Fruit fly (Drosophila melanogaster) whole organism, embryonic: ENCODE data around the gene Fibp.
A peak's percentile ranks its signal among the peaks of the same experiment; 100 is the strongest.

ENCODE experiments used
- B-H2 ChIP-seq: fragments of 200-800 bp; sonication (Bioruptor generic); optimal IDR thresholded peaks from 2 replicates; lab custom pipeline; 2018; ENCODE audit warnings: missing biosample characterization, mild to moderate bottlenecking, missing genetic modification characterization
- Bteb2 ChIP-seq: fragments of 200-800 bp; sonication (Bioruptor generic); optimal IDR thresholded peaks from 2 replicates; lab custom pipeline; 2016; ENCODE audit warnings: missing biosample characterization, missing genetic modification characterization
- CG10431 ChIP-seq: fragments of 200-800 bp; sonication (Bioruptor generic); optimal IDR thresholded peaks from 3 replicates; lab custom pipeline; 2018; ENCODE audit warnings: missing biosample characterization, mild to moderate bottlenecking, missing genetic modification characterization
- CG11456 ChIP-seq: fragments of 200-800 bp; sonication (Bioruptor generic); IDR thresholded peaks from 3 replicates; pipeline ENCODE4 v1.3.6; 2022; ENCODE audit warnings: missing biosample characterization, missing genetic modification characterization
- CG12769 ChIP-seq: fragments of 200-800 bp; sonication (Bioruptor generic); optimal IDR thresholded peaks from 2 replicates; lab custom pipeline; 2019; ENCODE audit warnings: missing biosample characterization, mild to moderate bottlenecking, missing genetic modification characterization, moderate library complexity
- CG13894 ChIP-seq: fragments of 200-800 bp; sonication (Bioruptor generic); optimal IDR thresholded peaks from 3 replicates; lab custom pipeline; 2018; ENCODE audit warnings: missing biosample characterization, mild to moderate bottlenecking, missing genetic modification characterization, moderate library complexity
- CG15479 ChIP-seq: fragments of 200-800 bp; sonication (Bioruptor generic); optimal IDR thresholded peaks from 3 replicates; lab custom pipeline; 2019; ENCODE audit warnings: missing biosample characterization, mild to moderate bottlenecking, missing genetic modification characterization, moderate library complexity
- CG15696 ChIP-seq: fragments of 200-800 bp; sonication (Bioruptor generic); optimal IDR thresholded peaks from 2 replicates; lab custom pipeline; 2019; ENCODE audit warnings: missing biosample characterization, mild to moderate bottlenecking, missing genetic modification characterization, moderate library complexity
- CG16813 ChIP-seq: fragments of 200-800 bp; sonication (Bioruptor generic); IDR thresholded peaks from 3 replicates; pipeline ENCODE4 v1.3.6; 2022; ENCODE audit warnings: missing biosample characterization, missing genetic modification characterization; ENCODE audit not compliant: partially characterized antibody
- CG1792 ChIP-seq: fragments of 200-800 bp; sonication (Bioruptor generic); optimal IDR thresholded peaks from 2 replicates; lab custom pipeline; 2016; ENCODE audit warnings: missing biosample characterization, missing genetic modification characterization
- CG18011 ChIP-seq: fragments of 200-800 bp; sonication (Bioruptor generic); optimal IDR thresholded peaks from 2 replicates; lab custom pipeline; 2017; ENCODE audit warnings: missing biosample characterization, missing genetic modification characterization, mild to moderate bottlenecking, moderate library complexity, missing genotype
- CG1832 ChIP-seq: fragments of 200-800 bp; sonication (Bioruptor generic); optimal IDR thresholded peaks from 2 replicates; lab custom pipeline; 2017; ENCODE audit warnings: missing biosample characterization, mild to moderate bottlenecking, missing genetic modification characterization, inconsistent platforms
- CG31365 ChIP-seq: fragments of 200-800 bp; sonication (Bioruptor generic); optimal IDR thresholded peaks from 2 replicates; lab custom pipeline; 2018; ENCODE audit warnings: missing biosample characterization, mild to moderate bottlenecking, missing genetic modification characterization
- CG32767 ChIP-seq: fragments of 200-800 bp; sonication (Bioruptor generic); IDR thresholded peaks from 2 replicates; pipeline ENCODE4 v1.3.6; 2022; ENCODE audit warnings: missing biosample characterization, missing genetic modification characterization
- CG3407 ChIP-seq: fragments of 200-800 bp; sonication (Bioruptor generic); optimal IDR thresholded peaks from 2 replicates; lab custom pipeline; 2018; ENCODE audit warnings: missing biosample characterization, mild to moderate bottlenecking, missing genetic modification characterization
- CG6175 ChIP-seq: fragments of 200-800 bp; sonication (Bioruptor generic); IDR thresholded peaks from 3 replicates; pipeline ENCODE4 v1.3.6; 2022; ENCODE audit warnings: missing biosample characterization, missing genetic modification characterization
- CG6254 ChIP-seq: fragments of 200-800 bp; sonication (Bioruptor generic); optimal IDR thresholded peaks from 3 replicates; lab custom pipeline; 2017; ENCODE audit warnings: mild to moderate bottlenecking, missing biosample characterization, missing genetic modification reagents, missing genetic modification characterization
- CG9932 ChIP-seq: fragments of 200-800 bp; sonication (Bioruptor generic); IDR thresholded peaks from 2 replicates; pipeline ENCODE4 v1.3.6; 2022; ENCODE audit warnings: missing biosample characterization, missing genetic modification characterization
- CHES-1-like ChIP-seq: fragments of 200-800 bp; sonication (Bioruptor generic); optimal IDR thresholded peaks from 2 replicates; lab custom pipeline; 2016; ENCODE audit warnings: missing biosample characterization, missing genetic modification characterization
- Camta ChIP-seq: fragments of 200-800 bp; sonication (Bioruptor generic); optimal IDR thresholded peaks from 2 replicates; lab custom pipeline; 2016; ENCODE audit warnings: missing biosample characterization, missing genetic modification characterization
- Dad ChIP-seq: fragments of 200-800 bp; sonication (Bioruptor generic); optimal IDR thresholded peaks from 3 replicates; lab custom pipeline; 2016; ENCODE audit warnings: missing biosample characterization, missing genetic modification characterization
- Hand ChIP-seq: fragments of 200-800 bp; sonication (Bioruptor generic); optimal IDR thresholded peaks from 2 replicates; lab custom pipeline; 2017; ENCODE audit warnings: mild to moderate bottlenecking, missing biosample characterization, missing genetic modification reagents, missing genetic modification characterization
- HmgZ ChIP-seq: fragments of 200-800 bp; sonication (Bioruptor generic); optimal IDR thresholded peaks from 2 replicates; lab custom pipeline; 2018; ENCODE audit warnings: missing biosample characterization, mild to moderate bottlenecking, missing genetic modification characterization
- Lim3 ChIP-seq: fragments of 200-800 bp; sonication (Bioruptor generic); IDR thresholded peaks from 2 replicates; pipeline ENCODE4 v1.3.6; 2022; ENCODE audit warnings: missing biosample characterization, missing genetic modification characterization
- Mrtf ChIP-seq: fragments of 200-800 bp; sonication (Bioruptor generic); IDR thresholded peaks from 3 replicates; pipeline ENCODE4 v1.3.6; 2022; ENCODE audit warnings: missing biosample characterization, missing genetic modification characterization
- NfI ChIP-seq: fragments of 200-800 bp; sonication (Bioruptor generic); optimal IDR thresholded peaks from 3 replicates; lab custom pipeline; 2018; ENCODE audit warnings: missing biosample characterization, mild to moderate bottlenecking, missing genetic modification characterization, moderate library complexity
- Rfx ChIP-seq: fragments of 200-800 bp; sonication (Bioruptor generic); IDR thresholded peaks from 2 replicates; pipeline ENCODE4 v1.3.6; 2022; ENCODE audit warnings: missing biosample characterization, missing genetic modification characterization
- Sox102F ChIP-seq: fragments of 200-800 bp; sonication (Bioruptor generic); optimal IDR thresholded peaks from 2 replicates; lab custom pipeline; 2018; ENCODE audit warnings: missing biosample characterization, mild to moderate bottlenecking, missing genetic modification characterization, moderate library complexity
- Stat92E ChIP-seq, 3 experiments: fragments of >200 bp in 2 of 3; fragments of 200-800 bp in 1 of 3; sonication (Bioruptor generic) in 1 of 3; optimal IDR thresholded peaks; 2 replicates each; lab custom pipeline; 2017 to 2019; ENCODE audit warnings: missing biosample characterization in 3 of 3, missing genetic modification characterization in 3 of 3, mild to moderate bottlenecking in 1 of 3, moderate library complexity in 1 of 3
- az2 ChIP-seq: fragments of 200-800 bp; sonication (Bioruptor generic); optimal IDR thresholded peaks from 3 replicates; lab custom pipeline; 2016; ENCODE audit warnings: missing biosample characterization, missing genetic modification characterization
- bowl ChIP-seq: fragments of 200-800 bp; sonication (Bioruptor generic); IDR thresholded peaks from 2 replicates; pipeline ENCODE4 v1.3.6; 2022; ENCODE audit warnings: missing biosample characterization, missing genetic modification characterization
- btn ChIP-seq: fragments of 200-800 bp; sonication (Bioruptor generic); optimal IDR thresholded peaks from 2 replicates; lab custom pipeline; 2016; ENCODE audit warnings: missing biosample characterization, missing genetic modification characterization
- cg ChIP-seq: fragments of 200-800 bp; sonication (Bioruptor generic); optimal IDR thresholded peaks from 3 replicates; lab custom pipeline; 2019; ENCODE audit warnings: missing biosample characterization, mild to moderate bottlenecking, missing genetic modification characterization, moderate library complexity
- dati ChIP-seq: fragments of 200-800 bp; sonication (Bioruptor generic); IDR thresholded peaks from 2 replicates; pipeline ENCODE4 v1.3.6; 2022; ENCODE audit warnings: missing biosample characterization, missing genetic modification characterization
- exex ChIP-seq: fragments of 200-800 bp; sonication (Bioruptor generic); optimal IDR thresholded peaks from 4 replicates; lab custom pipeline; 2018; ENCODE audit warnings: missing biosample characterization, mild to moderate bottlenecking, missing genetic modification characterization, moderate library complexity
- gcm ChIP-seq: fragments of 200-800 bp; sonication (Bioruptor generic); optimal IDR thresholded peaks from 2 replicates; lab custom pipeline; 2019; ENCODE audit warnings: missing biosample characterization, mild to moderate bottlenecking, missing genetic modification characterization, moderate library complexity
- grn ChIP-seq: fragments of 200-800 bp; sonication (Bioruptor generic); optimal IDR thresholded peaks from 3 replicates; lab custom pipeline; 2017; ENCODE audit warnings: missing biosample characterization, missing genetic modification characterization
- ind ChIP-seq: fragments of 200-800 bp; sonication (Bioruptor generic); optimal IDR thresholded peaks from 3 replicates; lab custom pipeline; 2016; ENCODE audit warnings: missing biosample characterization, missing genetic modification characterization
- jumu ChIP-seq: fragments of 200-800 bp; sonication (Bioruptor generic); optimal IDR thresholded peaks from 3 replicates; lab custom pipeline; 2016; ENCODE audit warnings: missing biosample characterization, missing genetic modification characterization
- lola ChIP-seq, 3 experiments: fragments of >200 bp in 2 of 3; fragments of 200-800 bp in 1 of 3; sonication (Bioruptor generic) in 1 of 3; optimal IDR thresholded peaks; 2 replicates each; lab custom pipeline; 2017 to 2019; ENCODE audit warnings: missing biosample characterization in 3 of 3, missing genetic modification characterization in 3 of 3, mild to moderate bottlenecking in 1 of 3, moderate library complexity in 1 of 3
- mirr ChIP-seq: fragments of 200-800 bp; sonication (Bioruptor generic); optimal IDR thresholded peaks from 3 replicates; lab custom pipeline; 2018; ENCODE audit warnings: missing biosample characterization, mild to moderate bottlenecking, missing genetic modification characterization
- sd ChIP-seq: fragments of 200-800 bp; sonication (Bioruptor generic); optimal IDR thresholded peaks from 3 replicates; lab custom pipeline; 2018; ENCODE audit warnings: missing biosample characterization, mild to moderate bottlenecking, missing genetic modification characterization, moderate library complexity
- shn ChIP-seq: fragments of 200-800 bp; sonication (Bioruptor generic); optimal IDR thresholded peaks from 3 replicates; lab custom pipeline; 2016; ENCODE audit warnings: missing biosample characterization, missing genetic modification characterization
- sqz ChIP-seq: fragments of 200-800 bp; sonication (Bioruptor generic); optimal IDR thresholded peaks from 3 replicates; lab custom pipeline; 2018; ENCODE audit warnings: missing biosample characterization, mild to moderate bottlenecking, missing genetic modification characterization
- ssp ChIP-seq: fragments of 200-800 bp; sonication (Bioruptor generic); IDR thresholded peaks from 2 replicates; pipeline ENCODE4 v1.3.6; 2022; ENCODE audit warnings: missing biosample characterization, missing genetic modification characterization
- sug ChIP-seq: fragments of 200-800 bp; optimal IDR thresholded peaks from 2 replicates; lab custom pipeline; 2019; ENCODE audit warnings: missing biosample characterization, mild to moderate bottlenecking, missing genetic modification characterization, moderate library complexity
- tap ChIP-seq: fragments of 200-800 bp; optimal IDR thresholded peaks from 3 replicates; lab custom pipeline; 2019; ENCODE audit warnings: missing biosample characterization, mild to moderate bottlenecking, missing genetic modification characterization, moderate library complexity
- tin ChIP-seq: fragments of 200-800 bp; sonication (Bioruptor generic); optimal IDR thresholded peaks from 3 replicates; lab custom pipeline; 2016; ENCODE audit warnings: missing biosample characterization, missing genetic modification characterization
- toy ChIP-seq: fragments of 200-800 bp; sonication (Bioruptor generic); IDR thresholded peaks from 2 replicates; pipeline ENCODE4 v1.3.6; 2022; ENCODE audit warnings: missing biosample characterization, missing genetic modification characterization
- vvl ChIP-seq: fragments of 200-800 bp; sonication (Bioruptor generic); IDR thresholded peaks from 2 replicates; pipeline ENCODE4 v1.3.6; 2022; ENCODE audit warnings: missing biosample characterization, missing genetic modification characterization

The Fibp gene

DNA sequence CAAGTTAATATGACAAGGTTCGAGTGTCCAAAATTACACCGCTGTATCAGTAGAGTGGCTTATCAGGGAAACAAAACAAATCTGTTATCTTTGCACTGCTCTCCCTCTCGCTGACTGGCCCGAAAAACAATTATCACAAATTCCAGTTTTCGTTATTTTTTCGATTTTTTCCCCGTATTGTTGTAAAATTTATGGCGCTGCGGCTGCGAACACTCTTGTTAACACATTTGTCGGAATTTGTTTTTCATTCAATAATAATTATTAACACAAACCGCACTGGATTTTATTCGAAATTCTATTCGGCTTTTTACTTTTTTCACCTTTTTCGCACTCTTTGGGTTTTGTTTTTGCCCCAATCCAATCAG, 27.2 kb downstream of the Fibp start:
- TF ChIP-seq ssp (no peak), dati (GFP tag; lab: Robert Waterston, UW) (no peak), sd (peak; percentile 68), exex (tag; lab: Kevin White, UChicago) (peak; percentile 31)

DNA sequence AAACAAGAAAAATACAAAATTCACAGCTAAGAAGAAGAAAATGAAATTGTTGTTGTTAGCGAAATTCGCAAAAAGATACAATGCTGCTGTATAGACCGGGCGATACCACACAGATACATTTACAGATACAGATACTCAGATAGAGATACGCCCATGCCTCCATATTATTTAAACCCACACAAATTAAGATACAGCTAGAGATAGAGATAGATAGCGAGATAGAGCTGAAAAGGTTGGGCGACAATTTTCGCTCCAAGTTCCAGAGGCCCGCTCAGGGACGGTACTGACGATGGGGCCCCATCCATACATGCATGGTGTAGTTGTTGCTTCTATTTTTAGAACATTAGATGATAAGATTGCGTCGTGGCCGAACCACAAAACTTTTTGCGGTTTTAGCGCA, 30.1 kb downstream of the Fibp start:
- no peak for TF ChIP-seq Hand
- TF ChIP-seq Stat92E (GFP tag; optimal IDR thresholded peaks at IDR 0.05; lab: Kevin White, UChicago) = no peak
- no peak for TF ChIP-seq CG18011 (GFP tag; lab: Kevin White, UChicago)
- peak; percentile 68 for TF ChIP-seq CG13894 (tag; lab: Kevin White, UChicago)
- no peak for TF ChIP-seq tap (tag; lab: Kevin White, UChicago)
- peak; percentile 70 for TF ChIP-seq sug (tag; lab: Kevin White, UChicago)
- no peak for TF ChIP-seq CG10431 (GFP tag; lab: Kevin White, UChicago)
- TF ChIP-seq shn (GFP tag; lab: Kevin White, UChicago) = no peak
- no peak for TF ChIP-seq az2 (GFP tag; lab: Kevin White, UChicago)
- no peak for TF ChIP-seq jumu (GFP tag; lab: Kevin White, UChicago)
- peak; percentile 50 for TF ChIP-seq exex (tag; lab: Kevin White, UChicago)
- no peak for TF ChIP-seq toy (GFP tag; lab: Robert Waterston, UW)
- no peak for TF ChIP-seq CG32767 (GFP tag; lab: Robert Waterston, UW)
- TF ChIP-seq CG15696 (tag; lab: Kevin White, UChicago) = no peak
- peak; percentile 40 for TF ChIP-seq mirr (GFP tag; lab: Kevin White, UChicago)
- no peak for TF ChIP-seq CG9932 (GFP tag; lab: Robert Waterston, UW)
- no peak for TF ChIP-seq CG11456 (GFP tag; lab: Robert Waterston, UW)
- no peak for TF ChIP-seq vvl (GFP tag; lab: Robert Waterston, UW)
- TF ChIP-seq ind (GFP tag; lab: Kevin White, UChicago) = no peak
- TF ChIP-seq Mrtf (GFP tag; lab: Robert Waterston, UW) = no peak
- TF ChIP-seq bowl (GFP tag; lab: Robert Waterston, UW) = no peak
- no peak for TF ChIP-seq sqz (GFP tag; lab: Kevin White, UChicago)
- no peak for TF ChIP-seq lola (GFP tag; optimal IDR thresholded peaks at IDR 0.05; lab: Kevin White, UChicago)
- TF ChIP-seq Sox102F = no peak
- no peak for TF ChIP-seq CG31365 (tag; lab: Kevin White, UChicago)
- peak; percentile 11; the same call in 1 of the 2 replicates for TF ChIP-seq Rfx (GFP tag; lab: Robert Waterston, UW)
- no peak for TF ChIP-seq CG6175 (GFP tag; lab: Robert Waterston, UW)
- TF ChIP-seq CG6254 (GFP tag; lab: Kevin White, UChicago) = no peak
- no peak for TF ChIP-seq tin
- TF ChIP-seq Dad (GFP tag; lab: Kevin White, UChicago) = no peak
- TF ChIP-seq CG3407 = no peak
- peak; percentile 18 for TF ChIP-seq CG12769 (tag; lab: Kevin White, UChicago)
- TF ChIP-seq B-H2 (GFP tag; lab: Kevin White, UChicago) = peak; percentile 13
- TF ChIP-seq HmgZ (tag; lab: Kevin White, UChicago) = peak; percentile 17
- TF ChIP-seq Camta (GFP tag; lab: Kevin White, UChicago) = no peak
- TF ChIP-seq cg (GFP tag; lab: Kevin White, UChicago) = peak; percentile 52
- no peak for TF ChIP-seq CHES-1-like (GFP tag; lab: Kevin White, UChicago)
- TF ChIP-seq gcm = no peak
- TF ChIP-seq Lim3 (GFP tag; lab: Robert Waterston, UW) = no peak
- TF ChIP-seq CG15479 (GFP tag; lab: Kevin White, UChicago) = peak; percentile 30
- TF ChIP-seq CG1832 (GFP tag; lab: Kevin White, UChicago) = no peak
- TF ChIP-seq Bteb2 = no peak
- no peak for TF ChIP-seq NfI (GFP tag; lab: Kevin White, UChicago)
- peak; percentile 84 for TF ChIP-seq grn (GFP tag; lab: Kevin White, UChicago)
- TF ChIP-seq CG1792 (GFP tag; lab: Kevin White, UChicago) = no peak
- TF ChIP-seq CG16813 (GFP tag; lab: Robert Waterston, UW) = no peak
- no peak for TF ChIP-seq btn (GFP tag; lab: Kevin White, UChicago)
